Fruit fly (Drosophila melanogaster): ENCODE measurements around the gene CG9737.
A peak's percentile ranks its signal among the peaks of the same experiment; 100 is the strongest.

The CG9737 gene

DNA sequence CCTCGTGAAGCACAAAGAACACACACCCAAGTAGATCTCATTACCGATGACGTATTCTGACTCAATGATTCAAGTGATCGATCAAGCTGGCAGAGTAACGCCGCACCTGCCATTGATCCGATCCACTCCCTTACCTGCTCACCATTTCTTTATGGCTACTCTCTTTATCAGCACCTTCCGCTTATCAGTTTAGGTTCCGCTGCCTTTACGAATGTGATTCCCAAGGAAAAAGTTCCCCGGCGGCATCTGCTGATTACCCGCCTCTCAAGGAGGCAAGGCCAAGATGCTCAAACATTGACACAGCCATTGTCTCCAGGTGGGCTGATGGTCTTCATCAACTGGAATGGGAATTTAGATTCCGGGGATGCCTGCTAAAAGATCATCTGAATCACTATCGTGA lies 28.1 kb downstream of the CG9737 start:
- TF ChIP-seq Rel (GFP tag; optimal IDR thresholded peaks at IDR 0.05) (no peak), Rel (tag; optimal IDR thresholded peaks at IDR 0.05) (peak; percentile 97), Abd-B (GFP tag; optimal IDR thresholded peaks at IDR 0.05) (no peak)

dm6 chr3R:30213697-30214096 lies 29.4 kb downstream of the CG9737 start, which contains the start of gene CecB:
TSS of gene CecB (minus strand) at chr3R:30213797.
- no peak for TF ChIP-seq woc (GFP tag; optimal IDR thresholded peaks at IDR 0.05)
- TF ChIP-seq Rel (GFP tag; optimal IDR thresholded peaks at IDR 0.05): no peak
- TF ChIP-seq Rel (tag; optimal IDR thresholded peaks at IDR 0.05): peak; percentile 1
- TF ChIP-seq GATAd (GFP tag; optimal IDR thresholded peaks at IDR 0.05): no peak
- TF ChIP-seq CrebA (GFP tag; optimal IDR thresholded peaks at IDR 0.05; ENCODE audit: borderline replicate concordance): no peak
- no peak for TF ChIP-seq h (GFP tag; optimal IDR thresholded peaks at IDR 0.05)
- no peak for TF ChIP-seq Jra (GFP tag; optimal IDR thresholded peaks at IDR 0.05)
- TF ChIP-seq Dfd (GFP tag; optimal IDR thresholded peaks at IDR 0.05): no peak
- no peak for TF ChIP-seq ey (GFP tag; optimal IDR thresholded peaks at IDR 0.05)

DNA sequence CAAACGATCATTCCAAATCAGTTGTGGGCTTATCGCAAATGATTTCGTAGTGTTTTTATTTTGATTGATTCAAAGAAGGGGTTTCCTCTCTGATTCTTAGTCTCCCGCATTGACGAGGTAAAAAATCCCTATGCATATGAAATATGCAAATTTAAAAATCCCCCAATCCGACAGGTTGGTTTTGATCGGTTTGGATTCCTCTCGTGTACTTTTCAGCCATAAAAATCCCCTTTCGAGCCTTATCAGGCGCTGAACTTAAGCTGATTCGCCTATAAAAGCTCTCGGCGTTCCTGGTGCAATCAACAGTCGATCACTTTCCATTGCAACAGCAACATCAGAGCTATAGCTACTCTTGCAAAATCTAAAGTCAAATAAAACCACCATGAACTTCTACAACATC lies 31.3 kb downstream of the CG9737 start, which contains the start of gene CecA2:
Gene CecA2, plus strand, starts transcription at position 301 of the 400 bp plus-strand sequence.
- no peak for TF ChIP-seq Rel (GFP tag; optimal IDR thresholded peaks at IDR 0.05)
- TF ChIP-seq Rel (tag; optimal IDR thresholded peaks at IDR 0.05): peak; percentile 72
- no peak for TF ChIP-seq jim (GFP tag; optimal IDR thresholded peaks at IDR 0.05)

DNA sequence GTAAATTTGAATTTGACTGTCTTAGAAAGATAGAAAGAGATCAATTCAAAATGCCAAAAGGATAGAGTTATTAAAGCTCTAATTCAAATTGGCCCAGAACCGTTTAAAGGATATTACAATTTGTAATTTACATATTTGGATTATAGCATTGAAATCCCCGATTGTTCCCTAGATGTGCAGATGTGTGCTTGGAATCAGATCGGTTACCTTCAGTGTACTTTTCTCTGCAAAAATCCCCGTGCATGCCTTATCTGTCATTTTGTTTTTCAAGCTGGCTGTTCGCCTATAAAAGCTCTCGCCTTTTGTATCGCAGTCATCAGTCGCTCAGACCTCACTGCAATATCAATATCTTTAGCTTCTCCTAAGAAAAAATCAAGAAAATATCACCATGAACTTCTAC lies 32.6 kb downstream of the CG9737 start, which contains the start of gene CecA1:
Gene CecA1, plus strand, starts transcription at position 315 of the 400 bp plus-strand sequence.
- TF ChIP-seq Rel (GFP tag; optimal IDR thresholded peaks at IDR 0.05): no peak
- peak; percentile 91 for TF ChIP-seq Rel (tag; optimal IDR thresholded peaks at IDR 0.05)
- no peak for TF ChIP-seq psq (GFP tag; optimal IDR thresholded peaks at IDR 0.05)

dm6 chr3R:30209648-30210047 lies 33.5 kb downstream of the CG9737 start, which contains the start of gene Anp:
TSS of gene Anp (plus strand) at chr3R:30209948.
- TF ChIP-seq Dfd (GFP tag; optimal IDR thresholded peaks at IDR 0.05) (no peak), Abd-B (GFP tag; optimal IDR thresholded peaks at IDR 0.05) (no peak), fru (GFP tag; optimal IDR thresholded peaks at IDR 0.05) (no peak), CrebA (GFP tag; optimal IDR thresholded peaks at IDR 0.05; ENCODE audit: borderline replicate concordance) (no peak), Rel (GFP tag; optimal IDR thresholded peaks at IDR 0.05) (no peak), Rel (tag; optimal IDR thresholded peaks at IDR 0.05) (no peak), brk (GFP tag; optimal IDR thresholded peaks at IDR 0.05) (no peak), Dif (GFP tag; optimal IDR thresholded peaks at IDR 0.05; ENCODE audit: partially characterized antibody) (no peak), dmrt93B (GFP tag; optimal IDR thresholded peaks at IDR 0.05) (no peak), Hnf4 (GFP tag; optimal IDR thresholded peaks at IDR 0.05) (no peak), sage (GFP tag; optimal IDR thresholded peaks at IDR 0.05) (no peak), Hr83 (GFP tag; optimal IDR thresholded peaks at IDR 0.05; ENCODE audit: poor library complexity, severe bottlenecking) (no peak), Sp1 (GFP tag; optimal IDR thresholded peaks at IDR 0.05) (no peak), ey (GFP tag; optimal IDR thresholded peaks at IDR 0.05) (no peak), br (GFP tag; optimal IDR thresholded peaks at IDR 0.05) (no peak), psq (GFP tag; optimal IDR thresholded peaks at IDR 0.05) (no peak), sv (GFP tag; optimal IDR thresholded peaks at IDR 0.05) (no peak), lola (GFP tag; optimal IDR thresholded peaks at IDR 0.05) (no peak), Mio (GFP tag; optimal IDR thresholded peaks at IDR 0.05) (no peak), Hr78 (GFP tag; optimal IDR thresholded peaks at IDR 0.05) (no peak)

DNA sequence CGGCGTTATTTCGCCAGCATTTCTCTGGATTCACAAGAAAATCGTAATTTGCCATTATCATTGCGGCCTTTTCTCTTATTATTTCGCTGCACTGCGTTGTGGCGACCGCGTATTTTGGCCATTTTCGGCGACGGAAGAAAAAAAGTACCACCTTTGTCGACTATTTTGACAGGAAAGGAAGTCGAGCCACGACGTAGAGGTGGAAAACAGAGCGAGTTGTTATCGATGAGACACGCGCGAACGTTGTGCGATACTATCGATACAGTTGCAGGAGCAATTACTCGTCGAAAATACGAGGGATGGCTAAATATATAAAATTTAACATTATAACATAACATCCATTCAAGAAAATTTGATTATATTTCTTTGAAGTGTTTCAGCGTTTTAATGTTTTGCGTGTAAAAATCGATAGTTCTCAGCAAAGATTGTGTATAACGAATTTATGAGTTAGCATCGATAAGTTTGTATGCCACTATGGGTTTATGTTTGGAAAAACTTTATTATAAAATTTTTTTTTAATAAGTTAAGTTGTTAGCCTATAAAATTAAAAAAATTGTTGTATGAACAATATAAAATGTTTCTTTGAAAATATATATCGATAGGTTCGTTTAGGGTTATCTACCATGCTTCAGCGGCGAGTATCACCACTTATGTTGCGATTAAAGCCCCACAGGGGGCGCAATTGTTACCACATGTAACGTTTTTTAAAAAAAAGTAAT lies 34.2 kb downstream of the CG9737 start, which contains the start of gene RpS7:
Gene RpS7, minus strand, starts transcription at position 255 of the 719 bp plus-strand sequence.
- no peak for TF ChIP-seq lola (GFP tag; optimal IDR thresholded peaks at IDR 0.05)
- TF ChIP-seq h (GFP tag; optimal IDR thresholded peaks at IDR 0.05): peak; percentile 84
- TF ChIP-seq fru (GFP tag; optimal IDR thresholded peaks at IDR 0.05): peak; percentile 55
- TF ChIP-seq pan (optimal IDR thresholded peaks at IDR 0.05): no peak
- TF ChIP-seq brk (GFP tag; optimal IDR thresholded peaks at IDR 0.05): no peak
- no peak for TF ChIP-seq Abd-B (GFP tag; optimal IDR thresholded peaks at IDR 0.05)
- TF ChIP-seq sv (GFP tag; optimal IDR thresholded peaks at IDR 0.05): peak; percentile 56
- TF ChIP-seq Jra (GFP tag; optimal IDR thresholded peaks at IDR 0.05): peak; percentile 34
- TF ChIP-seq Mio (GFP tag; optimal IDR thresholded peaks at IDR 0.05): no peak
- TF ChIP-seq ey (GFP tag; optimal IDR thresholded peaks at IDR 0.05): peak; percentile 13
- no peak for TF ChIP-seq tai (GFP tag; optimal IDR thresholded peaks at IDR 0.05)
- TF ChIP-seq HLH106 (tag; optimal IDR thresholded peaks at IDR 0.05): peak; percentile 67
- TF ChIP-seq CG32264 (GFP tag; optimal IDR thresholded peaks at IDR 0.05): no peak
- peak; percentile 45 for TF ChIP-seq GATAd (GFP tag; optimal IDR thresholded peaks at IDR 0.05)
- TF ChIP-seq foxo (GFP tag; optimal IDR thresholded peaks at IDR 0.05): peak in 1 of 2 experiments; percentile 44
- no peak for TF ChIP-seq CrebA (GFP tag; optimal IDR thresholded peaks at IDR 0.05; ENCODE audit: borderline replicate concordance)
- TF ChIP-seq Hr83 (GFP tag; optimal IDR thresholded peaks at IDR 0.05; ENCODE audit: poor library complexity, severe bottlenecking): peak; percentile 82
- peak; percentile 29 for TF ChIP-seq woc (GFP tag; optimal IDR thresholded peaks at IDR 0.05)
- TF ChIP-seq sage (GFP tag; optimal IDR thresholded peaks at IDR 0.05): no peak
- TF ChIP-seq OdsH (GFP tag; optimal IDR thresholded peaks at IDR 0.05): peak; percentile 42
- TF ChIP-seq Myc (optimal IDR thresholded peaks at IDR 0.05): peak; percentile 53
- TF ChIP-seq usp (GFP tag; optimal IDR thresholded peaks at IDR 0.05): no peak
- TF ChIP-seq N (GFP tag; optimal IDR thresholded peaks at IDR 0.05): no peak
- no peak for TF ChIP-seq dl (GFP tag; optimal IDR thresholded peaks at IDR 0.05; ENCODE audit: insufficient read depth in 1 of 2, partially characterized antibody in 2 of 2)
- peak; percentile 39 for TF ChIP-seq br (GFP tag; optimal IDR thresholded peaks at IDR 0.05)
- TF ChIP-seq Dfd (GFP tag; optimal IDR thresholded peaks at IDR 0.05): no peak
- no peak for TF ChIP-seq Rel (GFP tag; optimal IDR thresholded peaks at IDR 0.05)
- peak; percentile 49 for TF ChIP-seq Rel (tag; optimal IDR thresholded peaks at IDR 0.05)
- peak; percentile 64 for TF ChIP-seq dmrt93B (GFP tag; optimal IDR thresholded peaks at IDR 0.05)
